Worm (Caenorhabditis elegans) whole organism, mixed stage, embryonic: ENCODE results near the gene T25E12.16.

ENCODE experiments used
- M03D4.4 ChIP-seq: sonication (generic microtip); optimal IDR thresholded peaks from 2 replicates; lab custom pipeline; 2017; ENCODE audit warnings: mild to moderate bottlenecking, missing genetic modification characterization, missing compliant biosample characterization
- bed-3 ChIP-seq: fragments of 200-800 bp; sonication (Bioruptor generic); optimal IDR thresholded peaks from 3 replicates; lab custom pipeline; 2018; ENCODE audit warnings: mild to moderate bottlenecking, missing genetic modification characterization, moderate library complexity, missing compliant biosample characterization
- blmp-1 ChIP-seq: fragments of 150-350 bp; optimal IDR thresholded peaks from 2 replicates; lab custom pipeline; 2014; ENCODE audit warnings: missing biosample characterization, missing genetic modification characterization
- ceh-39 ChIP-seq: fragments of 150-350 bp; optimal IDR thresholded peaks from 2 replicates; lab custom pipeline; 2014; ENCODE audit warnings: missing biosample characterization, missing genetic modification characterization
- ceh-43 ChIP-seq: fragments of 200-800 bp; sonication (Bioruptor generic); optimal IDR thresholded peaks from 2 replicates; lab custom pipeline; 2018; ENCODE audit warnings: mild to moderate bottlenecking, missing genetic modification characterization, moderate library complexity, missing compliant biosample characterization
- ceh-83 ChIP-seq: fragments of 200-800 bp; sonication (Bioruptor generic); optimal IDR thresholded peaks from 2 replicates; lab custom pipeline; 2018; ENCODE audit warnings: mild to moderate bottlenecking, missing genetic modification characterization, missing compliant biosample characterization
- ces-1 ChIP-seq: fragments of 150-350 bp; optimal IDR thresholded peaks from 2 replicates; lab custom pipeline; 2014; ENCODE audit warnings: missing biosample characterization, missing genetic modification reagents, missing genetic modification characterization
- cnd-1 ChIP-seq: fragments of 200-800 bp; sonication (Bioruptor generic); optimal IDR thresholded peaks from 2 replicates; lab custom pipeline; 2018; ENCODE audit warnings: mild to moderate bottlenecking, missing genetic modification characterization, missing compliant biosample characterization
- drap-1 ChIP-seq: fragments of 200-800 bp; sonication (Bioruptor generic); optimal IDR thresholded peaks from 3 replicates; lab custom pipeline; 2018; ENCODE audit warnings: mild to moderate bottlenecking, missing genetic modification characterization, missing compliant biosample characterization
- elt-1 ChIP-seq: sonication (generic microtip); optimal IDR thresholded peaks from 2 replicates; lab custom pipeline; 2017; ENCODE audit warnings: missing genetic modification characterization, mild to moderate bottlenecking, missing compliant biosample characterization, antibody characterized with exemption, moderate library complexity, borderline replicate concordance; ENCODE audit not compliant: insufficient read depth
- elt-3 ChIP-seq: fragments of 150-350 bp; optimal IDR thresholded peaks from 2 replicates; lab custom pipeline; 2014; ENCODE audit warnings: missing biosample characterization, missing genetic modification characterization
- flh-1 ChIP-seq: fragments of 200-800 bp; sonication (Bioruptor generic); optimal IDR thresholded peaks from 2 replicates; lab custom pipeline; 2018; ENCODE audit warnings: mild to moderate bottlenecking, missing genetic modification characterization, moderate library complexity, missing compliant biosample characterization
- ham-2 ChIP-seq: fragments of 200-800 bp; sonication (Bioruptor generic); optimal IDR thresholded peaks from 2 replicates; lab custom pipeline; 2018; ENCODE audit warnings: mild to moderate bottlenecking, missing genetic modification characterization, missing compliant biosample characterization
- hlh-1 ChIP-seq: fragments of 150-350 bp; optimal IDR thresholded peaks from 2 replicates; lab custom pipeline; 2014; ENCODE audit warnings: missing biosample characterization, missing genetic modification reagents, missing genetic modification characterization
- lin-13 ChIP-seq: fragments of 150-350 bp; optimal IDR thresholded peaks from 2 replicates; lab custom pipeline; 2014; ENCODE audit warnings: missing biosample characterization, missing genetic modification characterization
- lin-32 ChIP-seq: fragments of 200-800 bp; sonication (Bioruptor generic); optimal IDR thresholded peaks from 2 replicates; lab custom pipeline; 2018; ENCODE audit warnings: mild to moderate bottlenecking, missing genetic modification characterization, missing compliant biosample characterization
- lsy-2 ChIP-seq: fragments of 150-350 bp; optimal IDR thresholded peaks from 2 replicates; lab custom pipeline; 2014; ENCODE audit warnings: missing biosample characterization, missing genetic modification characterization
- mab-5 ChIP-seq: fragments of 150-350 bp; optimal IDR thresholded peaks from 2 replicates; lab custom pipeline; 2014; ENCODE audit warnings: missing biosample characterization, missing genetic modification characterization
- mep-1 ChIP-seq: fragments of 150-350 bp; optimal IDR thresholded peaks from 2 replicates; lab custom pipeline; 2017; ENCODE audit warnings: missing biosample characterization, missing genetic modification reagents, missing genetic modification characterization, inconsistent platforms
- mls-2 ChIP-seq: sonication (generic microtip); optimal IDR thresholded peaks from 2 replicates; lab custom pipeline; 2016; ENCODE audit warnings: mild to moderate bottlenecking, missing genetic modification characterization, moderate library complexity, missing compliant biosample characterization
- nhr-12 ChIP-seq: fragments of 150-350 bp; optimal IDR thresholded peaks from 2 replicates; lab custom pipeline; 2014; ENCODE audit warnings: missing biosample characterization, missing genetic modification characterization
- nhr-2 ChIP-seq: fragments of 150-350 bp; optimal IDR thresholded peaks from 2 replicates; lab custom pipeline; 2014; ENCODE audit warnings: missing biosample characterization, missing genetic modification characterization
- nhr-237 ChIP-seq: fragments of 150-350 bp; optimal IDR thresholded peaks from 2 replicates; lab custom pipeline; 2014; ENCODE audit warnings: missing biosample characterization, missing genetic modification characterization
- nhr-28 ChIP-seq: fragments of 150-350 bp; optimal IDR thresholded peaks from 2 replicates; lab custom pipeline; 2014; ENCODE audit warnings: missing biosample characterization, missing genetic modification characterization
- nhr-76 ChIP-seq: sonication (generic microtip); optimal IDR thresholded peaks from 2 replicates; lab custom pipeline; 2017; ENCODE audit warnings: missing biosample characterization, missing genetic modification characterization
- sem-2 ChIP-seq: fragments of 200-800 bp; sonication (Bioruptor generic); optimal IDR thresholded peaks from 2 replicates; lab custom pipeline; 2018; ENCODE audit warnings: mild to moderate bottlenecking, missing genetic modification characterization, missing compliant biosample characterization
- snpc-4 ChIP-seq: fragments of 150-350 bp; optimal IDR thresholded peaks from 2 replicates; lab custom pipeline; 2014; ENCODE audit warnings: missing biosample characterization, missing genetic modification characterization
- sptf-1 ChIP-seq: sonication (generic microtip); optimal IDR thresholded peaks from 2 replicates; lab custom pipeline; 2017; ENCODE audit warnings: mild to moderate bottlenecking, missing genetic modification characterization, moderate library complexity, missing compliant biosample characterization
- tbx-8 ChIP-seq: fragments of 200-800 bp; sonication (Bioruptor generic); optimal IDR thresholded peaks from 2 replicates; lab custom pipeline; 2018; ENCODE audit warnings: mild to moderate bottlenecking, missing genetic modification characterization, moderate library complexity, missing compliant biosample characterization
- unc-120 ChIP-seq: sonication (generic microtip); optimal IDR thresholded peaks from 2 replicates; lab custom pipeline; 2017; ENCODE audit warnings: missing genetic modification characterization, missing compliant biosample characterization; ENCODE audit not compliant: poor library complexity, severe bottlenecking
- unc-39 ChIP-seq: fragments of 150-350 bp; optimal IDR thresholded peaks from 2 replicates; lab custom pipeline; 2014; ENCODE audit warnings: missing biosample characterization, missing genetic modification characterization
- unc-62 ChIP-seq: fragments of 150-350 bp; optimal IDR thresholded peaks from 2 replicates; lab custom pipeline; 2014; ENCODE audit warnings: missing biosample characterization, missing genetic modification reagents, missing genetic modification characterization
- zip-8 ChIP-seq: fragments of 150-350 bp; optimal IDR thresholded peaks from 2 replicates; lab custom pipeline; 2014; ENCODE audit warnings: missing biosample characterization, missing genetic modification characterization
- ztf-11 ChIP-seq: fragments of 150-350 bp; optimal IDR thresholded peaks from 2 replicates; lab custom pipeline; 2014; ENCODE audit warnings: missing biosample characterization, missing genetic modification characterization

Gene T25E12.16

DNA sequence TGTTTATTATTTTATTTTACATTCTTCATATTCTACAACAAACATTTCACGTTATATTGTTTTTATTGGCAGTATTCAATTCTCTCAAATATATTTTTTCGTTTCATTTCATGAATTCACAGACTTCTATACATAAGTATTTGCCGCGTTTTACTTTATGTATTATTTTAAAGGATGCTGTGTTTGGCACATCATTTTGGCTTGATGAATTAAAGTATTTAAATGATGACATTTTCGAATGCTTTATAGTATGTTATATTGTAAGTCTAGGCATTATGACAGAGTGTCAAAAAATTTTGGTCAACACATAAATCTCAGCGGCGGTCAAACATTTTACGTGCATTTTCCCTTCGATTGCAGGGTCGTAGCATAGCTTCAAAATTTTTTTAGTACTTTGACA is 38.1 kb downstream of the T25E12.16 start:
- TF ChIP-seq unc-62 (GFP tag; lab: Kevin White, UChicago) (no peak), ceh-83 (GFP tag; lab: Kevin White, UChicago) (no peak), lsy-2 (tag; lab: Kevin White, UChicago) (no peak), lin-32 (GFP tag; lab: Kevin White, UChicago) (no peak), zip-8 (tag; lab: Kevin White, UChicago) (no peak), snpc-4 (tag; lab: Kevin White, UChicago) (no peak), nhr-237 (tag; lab: Kevin White, UChicago) (no peak), tbx-8 (GFP tag; lab: Kevin White, UChicago) (no peak), mep-1 (tag; lab: Kevin White, UChicago) (no peak), sptf-1 (tag; lab: Kevin White, UChicago) (no peak), ztf-11 (tag; lab: Kevin White, UChicago) (no peak), blmp-1 (no peak), nhr-76 (tag; lab: Kevin White, UChicago) (no peak)

DNA sequence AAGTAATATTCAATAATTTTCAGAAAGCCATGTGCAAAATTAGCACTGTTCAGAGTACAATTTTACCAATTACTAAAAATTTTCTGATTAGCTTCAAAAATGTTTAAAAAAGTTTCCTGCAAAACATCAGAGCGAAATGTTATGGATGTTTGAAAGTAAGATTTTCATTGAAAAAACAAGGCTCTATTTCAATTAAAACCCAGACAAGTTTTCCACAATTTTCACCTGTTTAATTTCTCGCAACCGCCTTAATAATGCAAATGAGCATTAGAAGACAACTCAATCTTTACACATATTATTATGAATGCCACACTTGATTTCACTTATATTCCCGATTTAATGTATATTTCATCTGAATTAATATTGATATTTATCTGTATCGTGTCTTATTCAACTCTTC is 39.0 kb downstream of the T25E12.16 start, which contains the start of gene srz-101:
TSS of gene srz-101 (plus strand) at position 301 of the 400 bp plus-strand sequence.
- TF ChIP-seq ces-1 (GFP tag; lab: Kevin White, UChicago) (no peak), ham-2 (GFP tag; lab: Kevin White, UChicago) (no peak)

DNA sequence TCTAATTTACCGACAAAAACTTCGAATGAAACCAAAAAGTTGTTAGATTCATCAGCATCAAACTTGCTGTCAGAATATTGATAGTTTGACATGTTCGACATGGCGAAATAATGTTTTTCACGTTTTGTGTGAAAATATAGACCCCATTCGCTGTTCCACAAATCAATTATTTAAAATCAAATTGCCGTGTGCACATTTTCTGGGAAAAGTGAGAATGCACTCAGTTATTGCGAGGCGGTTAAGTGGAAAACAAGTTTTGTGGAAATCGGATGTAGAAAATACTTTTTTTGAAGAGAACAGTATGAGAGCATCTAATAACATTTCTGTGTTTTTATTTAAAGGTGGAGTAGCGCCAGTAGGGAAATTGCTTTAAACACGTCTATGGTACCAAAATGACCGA is 39.8 kb downstream of the T25E12.16 start, which contains the start of gene srw-42:
TSS of gene srw-42 (minus strand) at position 101 of the 400 bp plus-strand sequence.
- TF ChIP-seq sem-2 (GFP tag; lab: Kevin White, UChicago) (no peak), ceh-83 (GFP tag; lab: Kevin White, UChicago) (no peak), lin-32 (GFP tag; lab: Kevin White, UChicago) (no peak), ham-2 (GFP tag; lab: Kevin White, UChicago) (no peak), elt-3 (tag; lab: Kevin White, UChicago) (no peak), elt-1 (no peak), ztf-11 (tag; lab: Kevin White, UChicago) (no peak), M03D4.4 (no peak), nhr-12 (no peak), zip-8 (tag; lab: Kevin White, UChicago) (no peak), snpc-4 (tag; lab: Kevin White, UChicago) (no peak), sptf-1 (tag; lab: Kevin White, UChicago) (no peak), unc-120 (tag; lab: Kevin White, UChicago) (no peak), ceh-39 (no peak), ces-1 (GFP tag; lab: Kevin White, UChicago) (no peak), lin-13 (tag; lab: Kevin White, UChicago) (no peak), nhr-28 (tag; lab: Kevin White, UChicago) (no peak)
- TF ChIP-seq, all 35 proteins: peak for 0

DNA sequence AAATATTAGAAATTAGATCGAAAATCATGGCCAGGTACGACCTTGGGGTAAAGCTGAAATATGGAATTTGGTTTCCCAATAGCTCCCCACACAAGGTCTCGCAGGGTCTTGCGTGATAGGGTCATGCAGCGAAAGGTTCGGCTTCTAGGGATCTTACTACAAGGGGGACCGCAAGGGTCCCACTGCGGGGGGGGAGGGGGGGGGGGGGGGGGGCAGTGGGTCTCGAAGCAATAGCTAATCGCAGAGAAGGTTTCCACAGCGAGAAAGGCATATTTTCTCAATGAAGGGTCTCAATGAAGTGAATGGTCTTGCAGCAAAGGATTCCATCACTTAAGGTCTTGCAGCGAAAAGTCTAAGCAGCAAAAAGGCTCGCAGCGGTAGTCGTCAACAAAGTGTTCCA is 40.6 kb downstream of the T25E12.16 start:
- TF ChIP-seq mab-5 (tag; lab: Kevin White, UChicago) (no peak), mep-1 (tag; lab: Kevin White, UChicago) (no peak), elt-1 (no peak), sem-2 (GFP tag; lab: Kevin White, UChicago) (no peak), flh-1 (no peak), nhr-28 (tag; lab: Kevin White, UChicago) (no peak), blmp-1 (no peak), ceh-39 (no peak), M03D4.4 (no peak), ces-1 (GFP tag; lab: Kevin White, UChicago) (no peak), hlh-1 (tag; lab: Kevin White, UChicago) (no peak), nhr-237 (tag; lab: Kevin White, UChicago) (no peak), unc-39 (tag; lab: Kevin White, UChicago) (no peak), ceh-43 (no peak), lin-13 (tag; lab: Kevin White, UChicago) (no peak), ceh-83 (GFP tag; lab: Kevin White, UChicago) (no peak)

DNA sequence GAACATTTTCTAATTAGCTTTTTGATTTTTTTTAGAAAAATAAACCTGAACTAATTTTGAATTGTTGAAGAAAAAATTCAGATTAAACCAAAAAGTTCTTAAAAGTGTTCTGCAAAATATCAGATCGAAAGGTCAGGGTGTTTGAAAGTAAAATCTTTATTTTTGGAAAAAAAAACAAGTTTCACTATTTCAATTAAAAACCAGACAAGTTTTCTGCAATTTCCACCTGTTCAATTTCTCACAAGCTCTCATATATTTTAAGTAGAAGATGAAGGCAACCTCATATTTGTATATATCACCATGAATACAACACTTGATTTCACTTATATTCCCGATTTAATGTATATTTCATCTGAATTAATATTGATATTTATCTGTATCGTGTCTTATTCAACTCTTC is 46.4 kb downstream of the T25E12.16 start, which contains the start of gene srz-102:
TSS of gene srz-102 (plus strand) at position 301 of the 400 bp plus-strand sequence.
- TF ChIP-seq unc-62 (GFP tag; lab: Kevin White, UChicago) (no peak), nhr-28 (tag; lab: Kevin White, UChicago) (no peak), unc-39 (tag; lab: Kevin White, UChicago) (no peak), elt-1 (no peak), drap-1 (GFP tag; lab: Kevin White, UChicago) (no peak), nhr-12 (no peak), nhr-2 (no peak), cnd-1 (no peak), elt-3 (tag; lab: Kevin White, UChicago) (no peak), bed-3 (GFP tag; lab: Kevin White, UChicago) (no peak), ceh-39 (no peak), unc-120 (tag; lab: Kevin White, UChicago) (no peak), mep-1 (tag; lab: Kevin White, UChicago) (no peak), mls-2 (tag; lab: Kevin White, UChicago) (no peak), tbx-8 (GFP tag; lab: Kevin White, UChicago) (no peak), ceh-83 (GFP tag; lab: Kevin White, UChicago) (no peak), lin-32 (GFP tag; lab: Kevin White, UChicago) (no peak), sptf-1 (tag; lab: Kevin White, UChicago) (no peak)
